Worm (Caenorhabditis elegans): Measurements from ENCODE around the gene F42A9.7.
A peak's percentile ranks its signal among the peaks of the same experiment; 100 is the strongest.

The F42A9.7 gene

DNA sequence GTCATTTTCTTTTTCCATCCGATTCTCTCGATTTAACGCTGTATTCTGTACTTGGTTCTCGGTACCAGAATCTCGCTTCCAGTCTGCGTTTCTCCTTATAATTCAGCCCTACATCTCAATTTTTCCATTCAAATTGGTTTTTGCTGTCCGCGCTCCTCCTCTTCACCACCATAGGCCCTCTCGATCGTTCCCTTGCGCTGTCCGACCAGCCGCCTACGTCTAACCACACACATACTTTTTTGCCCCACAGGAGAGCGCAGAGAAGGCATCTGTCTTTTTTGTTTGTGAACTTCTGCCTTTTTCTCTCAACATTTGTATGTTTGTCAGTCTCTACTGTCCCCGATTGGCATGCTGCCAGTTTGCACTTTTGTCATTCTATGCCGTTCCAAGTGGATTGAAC is 10.4 kb upstream of the F42A9.7 start, which contains the start of gene F42A9.11:
TSS of gene F42A9.11 (plus strand) at position 310 of the 400 bp plus-strand sequence.
- TF ChIP-seq gmeb-2 (tag; optimal IDR thresholded peaks at IDR 0.05): no peak
- no peak for TF ChIP-seq dve-1 (tag; optimal IDR thresholded peaks at IDR 0.05)
- TF ChIP-seq ceh-19 (GFP tag; optimal IDR thresholded peaks at IDR 0.05): no peak
- no peak for TF ChIP-seq lim-6 (tag; optimal IDR thresholded peaks at IDR 0.05)
- TF ChIP-seq ceh-31 (tag; optimal IDR thresholded peaks at IDR 0.05): peak; percentile 37
- no peak for TF ChIP-seq hlh-30 (tag; optimal IDR thresholded peaks at IDR 0.05; ENCODE audit: insufficient read depth)
- TF ChIP-seq odd-2 (tag; optimal IDR thresholded peaks at IDR 0.05): no peak
- TF ChIP-seq sox-2 (GFP tag; IDR thresholded peaks at IDR 0.05): no peak
- TF ChIP-seq dmd-4 (tag; optimal IDR thresholded peaks at IDR 0.05; ENCODE audit: borderline replicate concordance): no peak
- TF ChIP-seq elt-2 (tag; optimal IDR thresholded peaks at IDR 0.05): no peak
- TF ChIP-seq unc-3 (GFP tag; conservative IDR thresholded peaks at IDR 0.05): no peak
- TF ChIP-seq unc-3 (tag; optimal IDR thresholded peaks at IDR 0.05): no peak
- peak; percentile 4 for TF ChIP-seq ceh-18 (tag; optimal IDR thresholded peaks at IDR 0.05)
- no peak for TF ChIP-seq nfya-1 (tag; optimal IDR thresholded peaks at IDR 0.05)
- TF ChIP-seq C08G9.2 (tag; optimal IDR thresholded peaks at IDR 0.05): peak; percentile 17
- peak; percentile 8 for TF ChIP-seq tbx-2 (tag; optimal IDR thresholded peaks at IDR 0.05)
- no peak for TF ChIP-seq ceh-48 (tag; optimal IDR thresholded peaks at IDR 0.05)
- TF ChIP-seq Y22D7AL.16 (tag; optimal IDR thresholded peaks at IDR 0.05): no peak
- no peak for TF ChIP-seq T23F11.4 (GFP tag; optimal IDR thresholded peaks at IDR 0.05)
- TF ChIP-seq pat-9 (tag; optimal IDR thresholded peaks at IDR 0.05): no peak
- no peak for TF ChIP-seq unc-55 (GFP tag; optimal IDR thresholded peaks at IDR 0.05)
- TF ChIP-seq che-1 (tag; optimal IDR thresholded peaks at IDR 0.05): no peak
- peak; percentile 53 for TF ChIP-seq hlh-6 (tag; optimal IDR thresholded peaks at IDR 0.05)
- no peak for TF ChIP-seq ama-1 (optimal IDR thresholded peaks at IDR 0.05)
- TF ChIP-seq ceh-22 (tag; optimal IDR thresholded peaks at IDR 0.05): no peak
- no peak for TF ChIP-seq ahr-1 (tag; optimal IDR thresholded peaks at IDR 0.05)
- no peak for TF ChIP-seq npax-4 (tag; optimal IDR thresholded peaks at IDR 0.05)
- TF ChIP-seq ets-4 (tag; optimal IDR thresholded peaks at IDR 0.05): no peak
- TF ChIP-seq K02D7.2 (tag; optimal IDR thresholded peaks at IDR 0.05): no peak
- TF ChIP-seq elt-4 (tag; optimal IDR thresholded peaks at IDR 0.05): no peak
- TF ChIP-seq nhr-232 (tag; optimal IDR thresholded peaks at IDR 0.05): no peak
- no peak for TF ChIP-seq ceh-14 (tag; optimal IDR thresholded peaks at IDR 0.05)
- TF ChIP-seq pha-2 (tag; optimal IDR thresholded peaks at IDR 0.05): no peak
- no peak for TF ChIP-seq hlh-13 (GFP tag; optimal IDR thresholded peaks at IDR 0.05)
- no peak for TF ChIP-seq K09A11.1 (tag; optimal IDR thresholded peaks at IDR 0.05; ENCODE audit: insufficient read depth)
- TF ChIP-seq eyg-1 (tag; optimal IDR thresholded peaks at IDR 0.05): no peak
- no peak for TF ChIP-seq ref-2 (tag; optimal IDR thresholded peaks at IDR 0.05)
- TF ChIP-seq pros-1 (tag; optimal IDR thresholded peaks at IDR 0.05): peak; percentile 14
- TF ChIP-seq syd-9 (tag; optimal IDR thresholded peaks at IDR 0.05): no peak
- TF ChIP-seq fax-1 (tag; optimal IDR thresholded peaks at IDR 0.05): no peak
- TF ChIP-seq pax-1 (tag; optimal IDR thresholded peaks at IDR 0.05): no peak
- TF ChIP-seq F13H6.1 (tag; optimal IDR thresholded peaks at IDR 0.05): no peak
- no peak for TF ChIP-seq hlh-15 (tag; optimal IDR thresholded peaks at IDR 0.05)
- TF ChIP-seq C38D4.7 (GFP tag; optimal IDR thresholded peaks at IDR 0.05): no peak
- no peak for TF ChIP-seq hlh-8 (tag; optimal IDR thresholded peaks at IDR 0.05)
- TF ChIP-seq nhr-11 (tag; optimal IDR thresholded peaks at IDR 0.05): no peak
- no peak for TF ChIP-seq ceh-45 (GFP tag; IDR thresholded peaks at IDR 0.05)
- no peak for TF ChIP-seq ceh-9 (tag; optimal IDR thresholded peaks at IDR 0.05)
- peak; percentile 38 for TF ChIP-seq sdc-2 (tag; optimal IDR thresholded peaks at IDR 0.05)
- TF ChIP-seq pha-4 (tag; optimal IDR thresholded peaks at IDR 0.05): no peak
- TF ChIP-seq rnt-1 (tag; optimal IDR thresholded peaks at IDR 0.05): no peak

Measured in whole organism, late embryonic.